Worm (Caenorhabditis elegans): ENCODE results near the gene F26A10.2.

F26A10.2 gene

ce11 chrX:7664419-7664818 lies 19.2 kb upstream of the F26A10.2 start:
- TF ChIP-seq aly-1 (tag; optimal IDR thresholded peaks at IDR 0.05): no peak
- no peak for TF ChIP-seq hmg-4 (GFP tag; optimal IDR thresholded peaks at IDR 0.05)
- TF ChIP-seq F13C5.2 (tag; optimal IDR thresholded peaks at IDR 0.05): no peak
- TF ChIP-seq tbx-11 (GFP tag; IDR thresholded peaks at IDR 0.05): no peak

- TF ChIP-seq hmbx-1 (tag; optimal IDR thresholded peaks at IDR 0.05) (no peak), F13C5.2 (tag; optimal IDR thresholded peaks at IDR 0.05) (no peak), tra-4 (tag; optimal IDR thresholded peaks at IDR 0.05) (no peak), pes-1 (GFP tag; IDR thresholded peaks at IDR 0.05) (no peak), scrt-1 (GFP tag; IDR thresholded peaks at IDR 0.05) (no peak), sea-1 (GFP tag; conservative IDR thresholded peaks at IDR 0.05) (no peak), ceh-36 (tag; optimal IDR thresholded peaks at IDR 0.05) (no peak), aly-1 (tag; optimal IDR thresholded peaks at IDR 0.05) (no peak), flt-1 (GFP tag; IDR thresholded peaks at IDR 0.05) (no peak), ceh-13 (GFP tag; optimal IDR thresholded peaks at IDR 0.05) (no peak), tbx-37 (GFP tag; conservative IDR thresholded peaks at IDR 0.05) (no peak)
Measured at ce11 chrX:7662532-7662931, 17.3 kb upstream of the F26A10.2 start.

ce11 chrX:7661628-7662027 lies 16.4 kb upstream of the F26A10.2 start:
- no peak for TF ChIP-seq scrt-1 (GFP tag; IDR thresholded peaks at IDR 0.05)
- TF ChIP-seq pes-1 (GFP tag; IDR thresholded peaks at IDR 0.05): no peak
- TF ChIP-seq flt-1 (GFP tag; IDR thresholded peaks at IDR 0.05): no peak
- no peak for TF ChIP-seq sea-1 (GFP tag; conservative IDR thresholded peaks at IDR 0.05)
- TF ChIP-seq ama-1 (optimal IDR thresholded peaks at IDR 0.05): no peak
- TF ChIP-seq tbx-37 (GFP tag; conservative IDR thresholded peaks at IDR 0.05): no peak

DNA sequence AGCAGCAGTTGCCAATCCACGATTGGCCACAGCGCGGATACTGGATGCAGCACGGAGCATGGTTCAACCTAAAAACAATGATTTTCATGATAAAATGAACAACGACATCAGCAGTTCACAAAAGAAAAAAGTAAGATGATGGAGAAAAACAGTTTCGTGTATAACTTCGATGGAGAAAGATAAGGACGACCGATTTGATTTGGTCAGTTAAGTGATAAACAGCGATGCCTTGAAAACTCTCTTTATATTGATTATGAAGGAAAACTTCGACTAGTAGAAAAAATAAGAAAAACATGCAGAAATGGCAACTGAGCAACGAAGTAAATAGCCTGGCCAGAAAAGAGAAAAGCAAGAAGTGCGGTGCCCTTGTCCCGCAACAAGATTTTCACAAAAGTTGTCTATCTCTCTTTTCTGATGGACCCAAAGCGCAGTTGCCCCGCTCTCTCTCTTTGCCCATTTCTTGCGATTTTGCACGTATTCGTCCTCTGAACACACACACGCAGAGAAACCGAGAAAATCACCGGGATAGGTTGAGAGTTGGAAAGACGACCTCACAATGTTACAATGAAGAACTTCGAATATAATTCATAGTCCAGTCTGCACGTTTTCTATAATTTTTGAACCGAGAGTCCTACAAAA lies 15.8 kb upstream of the F26A10.2 start, which contains the start of gene pcca-1:
Gene pcca-1, minus strand, starts transcription at position 68 of the 639 bp plus-strand sequence.
- TF ChIP-seq aly-1 (tag; optimal IDR thresholded peaks at IDR 0.05) (no peak), ceh-13 (GFP tag; optimal IDR thresholded peaks at IDR 0.05) (no peak), tra-4 (tag; optimal IDR thresholded peaks at IDR 0.05) (no peak), B0310.2 (tag; optimal IDR thresholded peaks at IDR 0.05) (no peak), hmg-4 (GFP tag; optimal IDR thresholded peaks at IDR 0.05) (no peak), tbx-37 (GFP tag; conservative IDR thresholded peaks at IDR 0.05) (no peak), sea-1 (GFP tag; conservative IDR thresholded peaks at IDR 0.05) (no peak), ceh-36 (tag; optimal IDR thresholded peaks at IDR 0.05) (no peak), scrt-1 (GFP tag; IDR thresholded peaks at IDR 0.05) (no peak), ama-1 (optimal IDR thresholded peaks at IDR 0.05) (no peak), tbx-11 (GFP tag; IDR thresholded peaks at IDR 0.05) (no peak), hnd-1 (tag; optimal IDR thresholded peaks at IDR 0.05) (no peak), flt-1 (GFP tag; IDR thresholded peaks at IDR 0.05) (no peak), pes-1 (GFP tag; IDR thresholded peaks at IDR 0.05) (no peak), ets-7 (tag; optimal IDR thresholded peaks at IDR 0.05) (no peak), F13C5.2 (tag; optimal IDR thresholded peaks at IDR 0.05) (no peak), hmbx-1 (tag; optimal IDR thresholded peaks at IDR 0.05) (no peak)

ce11 chrX:7659591-7660433 lies 14.6 kb upstream of the F26A10.2 start:
- no peak for TF ChIP-seq hmg-4 (GFP tag; optimal IDR thresholded peaks at IDR 0.05)
- TF ChIP-seq scrt-1 (GFP tag; IDR thresholded peaks at IDR 0.05): no peak
- TF ChIP-seq aly-1 (tag; optimal IDR thresholded peaks at IDR 0.05): no peak

DNA sequence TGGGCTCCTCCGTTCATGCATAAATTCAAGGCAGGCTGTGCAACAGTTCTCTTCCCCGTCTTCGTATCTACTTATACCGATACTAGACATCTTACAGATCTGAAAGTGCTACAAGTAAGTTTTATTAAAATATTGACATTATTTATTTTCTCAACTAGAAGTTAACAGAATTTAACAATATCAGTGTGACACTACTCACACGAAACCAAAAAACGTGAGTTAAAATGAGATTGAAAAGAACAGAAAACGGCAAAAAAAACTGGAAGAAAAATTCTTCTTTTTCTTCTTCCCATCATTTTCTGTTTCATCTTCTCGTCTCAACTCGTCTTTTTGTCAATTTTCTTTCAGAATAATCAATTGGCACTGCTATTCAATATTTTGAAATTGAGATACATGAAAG lies 11.7 kb upstream of the F26A10.2 start, which contains the start of gene F27D9.12:
Gene F27D9.12, minus strand, starts transcription at position 101 of the 400 bp plus-strand sequence.
- TF ChIP-seq aly-1 (tag; optimal IDR thresholded peaks at IDR 0.05) (no peak), ama-1 (optimal IDR thresholded peaks at IDR 0.05) (no peak), tbx-37 (GFP tag; conservative IDR thresholded peaks at IDR 0.05) (no peak), tra-4 (tag; optimal IDR thresholded peaks at IDR 0.05) (no peak), B0310.2 (tag; optimal IDR thresholded peaks at IDR 0.05) (no peak), hmg-4 (GFP tag; optimal IDR thresholded peaks at IDR 0.05) (no peak), ceh-36 (tag; optimal IDR thresholded peaks at IDR 0.05) (no peak), pes-1 (GFP tag; IDR thresholded peaks at IDR 0.05) (no peak), ceh-13 (GFP tag; optimal IDR thresholded peaks at IDR 0.05) (no peak), sea-1 (GFP tag; conservative IDR thresholded peaks at IDR 0.05) (no peak), flt-1 (GFP tag; IDR thresholded peaks at IDR 0.05) (no peak), F13C5.2 (tag; optimal IDR thresholded peaks at IDR 0.05) (no peak), hnd-1 (tag; optimal IDR thresholded peaks at IDR 0.05) (no peak)

DNA sequence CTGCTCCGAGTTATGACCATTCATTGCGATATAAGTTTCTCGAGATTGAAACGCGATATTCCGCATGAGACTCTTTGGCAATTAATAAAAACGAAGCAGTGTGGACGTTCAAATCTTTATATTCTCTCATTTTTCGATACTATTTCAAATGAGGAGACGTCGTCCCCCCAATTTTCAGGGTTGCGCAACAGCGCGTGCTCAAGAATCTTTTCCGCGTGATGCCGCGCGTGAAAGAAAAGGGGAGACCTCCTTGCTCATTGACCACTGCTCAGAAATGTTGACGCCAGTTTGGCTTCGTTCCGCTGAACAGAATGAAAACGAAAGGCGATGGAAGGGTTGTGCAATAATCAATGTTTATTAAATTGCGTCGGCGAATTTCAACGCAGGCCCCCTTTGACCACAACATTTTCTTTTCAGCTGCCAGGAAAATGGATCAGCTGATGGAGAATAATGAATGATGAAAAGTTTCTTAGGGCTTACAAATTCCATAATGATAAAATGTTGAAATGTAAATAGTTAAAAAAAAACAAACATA lies 10.3 kb upstream of the F26A10.2 start:
- no peak for TF ChIP-seq pes-1 (GFP tag; IDR thresholded peaks at IDR 0.05)
- no peak for TF ChIP-seq flt-1 (GFP tag; IDR thresholded peaks at IDR 0.05)
- TF ChIP-seq hmg-4 (GFP tag; optimal IDR thresholded peaks at IDR 0.05): peak; percentile 25
- no peak for TF ChIP-seq hnd-1 (tag; optimal IDR thresholded peaks at IDR 0.05)
- no peak for TF ChIP-seq ets-7 (tag; optimal IDR thresholded peaks at IDR 0.05)
- TF ChIP-seq F13C5.2 (tag; optimal IDR thresholded peaks at IDR 0.05): no peak
- TF ChIP-seq hmbx-1 (tag; optimal IDR thresholded peaks at IDR 0.05): no peak

Data from whole organism, early embryonic.